Fruit fly (Drosophila melanogaster): Measurements from ENCODE around the gene Jwa.

Jwa gene

DNA sequence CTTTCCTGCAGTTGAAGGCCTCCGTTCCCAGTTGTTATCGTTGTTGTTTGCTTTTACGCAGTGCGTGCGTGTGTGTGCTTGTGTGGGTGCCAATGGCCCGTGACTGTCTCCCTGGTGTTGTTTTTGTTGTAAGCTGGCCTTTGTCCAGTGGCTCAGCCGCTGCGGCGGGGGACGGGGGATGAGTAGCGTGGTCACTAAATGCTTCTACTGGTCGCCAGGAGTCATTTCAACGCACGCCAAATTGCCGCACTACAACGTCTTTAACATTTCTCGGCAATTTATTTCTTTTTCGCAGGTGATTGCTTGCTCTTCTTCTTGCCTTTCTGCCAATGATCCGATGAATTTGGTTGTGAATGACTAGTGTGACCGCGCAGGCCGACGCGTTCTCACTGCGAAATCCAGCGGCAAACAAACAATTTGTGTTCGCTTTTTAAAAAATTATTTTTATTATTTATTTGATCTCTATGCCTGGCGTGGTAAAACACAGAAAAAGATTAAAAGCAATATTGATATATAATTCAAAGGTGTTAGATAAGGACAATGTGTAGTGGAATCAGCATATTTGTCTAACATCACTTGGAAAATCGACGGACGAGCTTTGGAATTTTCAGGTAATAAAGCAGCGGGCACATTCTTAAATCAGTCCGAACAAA lies 2.9 kb upstream of the Jwa start, which contains the start of the genes Faf2 and Grip71 (continued):
- TF ChIP-seq odd (GFP tag; optimal IDR thresholded peaks at IDR 0.05) (peak; percentile 1), Atf-2 (GFP tag; optimal IDR thresholded peaks at IDR 0.05) (peak; percentile 80), CG5953 (GFP tag; IDR thresholded peaks at IDR 0.05) (peak; percentile 89), chinmo (GFP tag; IDR thresholded peaks at IDR 0.05; ENCODE audit: partially characterized antibody) (peak; percentile 86; the same call in 3 of the 4 replicates), CG12942 (GFP tag; optimal IDR thresholded peaks at IDR 0.05) (peak; percentile 93), psq (GFP tag; optimal IDR thresholded peaks at IDR 0.05) (peak; percentile 77), jing (GFP tag; optimal IDR thresholded peaks at IDR 0.05) (peak; percentile 85), CG16813 (GFP tag; IDR thresholded peaks at IDR 0.05; ENCODE audit: partially characterized antibody) (peak; percentile 51; the same call in 2 of the 3 replicates), ci (GFP tag; IDR thresholded peaks at IDR 0.05) (peak; percentile 96), mld (GFP tag; IDR thresholded peaks at IDR 0.05; ENCODE audit: partially characterized antibody) (no peak), Doc3 (GFP tag; IDR thresholded peaks at IDR 0.05; ENCODE audit: partially characterized antibody) (no peak), usp (GFP tag; optimal IDR thresholded peaks at IDR 0.05) (no peak), BEAF-32 (GFP tag; optimal IDR thresholded peaks at IDR 0.05) (peak; percentile 79), ase (GFP tag; IDR thresholded peaks at IDR 0.05) (peak; percentile 95), Sin3A (optimal IDR thresholded peaks at IDR 0.05) (peak; percentile 94), grau (tag; optimal IDR thresholded peaks at IDR 0.05) (peak; percentile 89), CG11398 (GFP tag; optimal IDR thresholded peaks at IDR 0.05) (peak; percentile 14), sob (GFP tag; IDR thresholded peaks at IDR 0.05) (peak; percentile 96), CG11696 (GFP tag; IDR thresholded peaks at IDR 0.05) (peak; percentile 76), D19A (tag; optimal IDR thresholded peaks at IDR 0.05) (peak; percentile 74), bab2 (GFP tag; optimal IDR thresholded peaks at IDR 0.05) (peak; percentile 89), tx (GFP tag; optimal IDR thresholded peaks at IDR 0.05) (peak; percentile 79), mirr (GFP tag; optimal IDR thresholded peaks at IDR 0.05) (peak; percentile 63), CG2129 (GFP tag; IDR thresholded peaks at IDR 0.05; ENCODE audit: partially characterized antibody) (no peak), Lpt (GFP tag; optimal IDR thresholded peaks at IDR 0.05) (no peak), jigr1 (GFP tag; IDR thresholded peaks at IDR 0.05) (peak; percentile 86), croc (GFP tag; conservative IDR thresholded peaks at IDR 0.05) (peak; percentile 91), B-H1 (GFP tag; IDR thresholded peaks at IDR 0.05) (peak; percentile 94), HLH4C (GFP tag; IDR thresholded peaks at IDR 0.05; ENCODE audit: partially characterized antibody) (0 out of 3 replicates have a peak, but pooled peaks have one; percentile 31), CHES-1-like (GFP tag; optimal IDR thresholded peaks at IDR 0.05) (peak; percentile 82), MTF-1 (GFP tag; optimal IDR thresholded peaks at IDR 0.05; ENCODE audit: borderline replicate concordance) (peak; percentile 53), Dfd (GFP tag; optimal IDR thresholded peaks at IDR 0.05) (peak; percentile 43 to 65), nau (GFP tag; optimal IDR thresholded peaks at IDR 0.05) (peak; percentile 19), NK7.1 (GFP tag; optimal IDR thresholded peaks at IDR 0.05) (peak; percentile 36), Spps (tag; optimal IDR thresholded peaks at IDR 0.05) (peak; percentile 76), Dp (GFP tag; optimal IDR thresholded peaks at IDR 0.05) (peak; percentile 79), gt (GFP tag; IDR thresholded peaks at IDR 0.05) (peak; percentile 92), shn (GFP tag; optimal IDR thresholded peaks at IDR 0.05) (peak; percentile 78), Antp (GFP tag; optimal IDR thresholded peaks at IDR 0.05) (peak; percentile 77), CG32532 (GFP tag; IDR thresholded peaks at IDR 0.05) (peak; percentile 96), sens (GFP tag) (peak; percentile 99), CG18764 (GFP tag; optimal IDR thresholded peaks at IDR 0.05) (peak; percentile 93), pfk (GFP tag; optimal IDR thresholded peaks at IDR 0.05) (no peak), CG3726 (GFP tag; IDR thresholded peaks at IDR 0.05) (peak; percentile 93), NC2β (GFP tag; optimal IDR thresholded peaks at IDR 0.05) (peak; percentile 84), gcm2 (GFP tag; optimal IDR thresholded peaks at IDR 0.05) (no peak), ind (GFP tag; optimal IDR thresholded peaks at IDR 0.05) (peak; percentile 95), CG13296 (GFP tag; optimal IDR thresholded peaks at IDR 0.05) (peak; percentile 57), CG17612 (GFP tag; IDR thresholded peaks at IDR 0.05) (peak; percentile 87), CG5180 (GFP tag; optimal IDR thresholded peaks at IDR 0.05) (peak; percentile 36)

Measured in whole organism, embryonic.